Worm (Caenorhabditis elegans) whole organism, L4/young adult: ENCODE measurements around the gene dsl-7.

ENCODE experiments used
- W03F9.2 ChIP-seq: fragments of 150-350 bp; optimal IDR thresholded peaks from 2 replicates; lab custom pipeline; 2014; ENCODE audit warnings: missing biosample characterization, missing genetic modification characterization
- dao-5 ChIP-seq: sonication (generic microtip); optimal IDR thresholded peaks from 2 replicates; lab custom pipeline; 2016; ENCODE audit warnings: missing genotype, missing genetic modification characterization, moderate library complexity, missing compliant biosample characterization
- him-1 ChIP-seq: sonication (generic microtip); optimal IDR thresholded peaks from 2 replicates; lab custom pipeline; 2016; ENCODE audit warnings: missing genotype, missing genetic modification reagents, missing genetic modification characterization, missing compliant biosample characterization

The dsl-7 gene

DNA sequence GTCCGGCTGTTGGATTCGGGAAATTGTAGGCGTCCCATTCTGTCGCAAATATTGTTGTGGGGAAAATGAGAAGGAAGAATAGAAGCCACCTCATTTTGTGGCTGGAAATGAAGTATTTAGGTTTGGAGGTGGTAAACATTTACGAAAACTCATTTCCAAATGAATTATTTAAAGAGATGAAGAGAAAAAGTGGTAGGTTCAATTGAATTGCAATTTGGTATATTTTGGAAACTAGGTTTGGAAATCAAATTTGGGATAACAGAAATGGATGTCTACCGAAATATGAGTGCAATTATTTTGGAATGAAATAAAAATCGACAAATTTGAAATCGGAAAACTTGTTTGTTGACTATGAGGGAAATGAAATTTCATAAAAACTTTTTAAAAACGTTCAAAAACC is 15.9 kb downstream of the dsl-7 start, which contains the start of gene F15B9.10:
F15B9.10 (minus strand) TSS at position 101 of the 400 bp plus-strand sequence.
- TF ChIP-seq dao-5: no peak
- TF ChIP-seq him-1 (tag; lab: Kevin White, UChicago): no peak
- TF ChIP-seq W03F9.2 (tag; lab: Kevin White, UChicago): no peak

DNA sequence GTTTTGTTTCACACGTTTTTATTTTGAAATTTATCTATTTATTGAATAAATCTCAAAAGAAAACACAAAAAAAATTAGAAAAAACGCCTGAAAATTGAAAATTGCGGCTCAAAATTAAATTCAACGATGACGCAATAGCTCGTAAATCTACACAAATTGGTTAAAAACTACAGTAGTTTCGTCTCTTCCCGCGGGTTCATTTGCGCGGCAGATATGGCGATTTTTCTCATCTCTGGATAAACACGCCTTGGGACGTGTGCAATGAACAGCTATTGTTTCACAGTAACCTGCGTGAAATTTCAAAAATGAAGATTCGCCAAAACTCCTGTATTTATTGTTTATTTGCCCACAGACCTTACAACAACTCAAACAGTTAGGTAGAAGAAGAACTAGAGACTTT is 16.3 kb downstream of the dsl-7 start:
- TF ChIP-seq W03F9.2 (tag; lab: Kevin White, UChicago): no peak
- no peak for TF ChIP-seq him-1 (tag; lab: Kevin White, UChicago)
- TF ChIP-seq dao-5: no peak

DNA sequence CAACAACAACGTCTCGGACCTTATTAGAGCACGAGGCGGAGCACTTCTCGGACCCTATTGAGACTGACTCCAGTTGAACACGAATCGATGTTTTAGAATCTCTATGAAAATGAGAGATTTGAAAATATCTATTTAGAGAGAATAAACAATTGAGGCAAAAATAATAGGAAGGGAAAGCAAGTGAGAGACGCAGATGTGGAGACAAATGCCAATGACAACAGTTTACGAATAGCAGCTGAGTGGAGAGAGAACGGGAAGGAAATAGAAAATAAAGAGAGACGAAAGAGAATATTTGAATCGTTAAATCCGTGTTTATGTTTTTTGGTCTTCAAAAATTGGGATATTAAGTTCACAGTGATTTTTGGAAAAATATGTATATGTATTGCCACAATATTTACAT is 16.9 kb downstream of the dsl-7 start:
- TF ChIP-seq dao-5 (no peak), W03F9.2 (tag; lab: Kevin White, UChicago) (no peak), him-1 (tag; lab: Kevin White, UChicago) (no peak)

DNA sequence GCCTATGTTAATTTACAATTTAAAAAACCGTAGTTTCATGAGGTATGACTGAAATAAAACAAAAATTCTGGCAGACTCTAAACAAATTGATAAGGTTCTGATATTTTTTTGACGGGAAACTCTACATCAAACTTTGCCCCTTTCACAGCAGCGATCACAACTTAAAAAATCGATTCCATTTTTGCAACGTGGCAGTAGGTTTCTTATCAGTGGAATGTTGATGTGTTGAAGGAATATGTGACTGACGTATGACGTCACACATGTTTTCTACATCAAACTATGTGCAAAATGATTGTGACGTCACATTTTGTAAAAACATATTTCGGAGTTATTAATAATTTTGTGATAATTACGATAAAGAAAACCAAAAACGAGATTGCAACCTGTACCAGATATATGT is 19.0 kb downstream of the dsl-7 start:
- TF ChIP-seq W03F9.2 (tag; lab: Kevin White, UChicago) (no peak), dao-5 (no peak), him-1 (tag; lab: Kevin White, UChicago) (no peak)

DNA sequence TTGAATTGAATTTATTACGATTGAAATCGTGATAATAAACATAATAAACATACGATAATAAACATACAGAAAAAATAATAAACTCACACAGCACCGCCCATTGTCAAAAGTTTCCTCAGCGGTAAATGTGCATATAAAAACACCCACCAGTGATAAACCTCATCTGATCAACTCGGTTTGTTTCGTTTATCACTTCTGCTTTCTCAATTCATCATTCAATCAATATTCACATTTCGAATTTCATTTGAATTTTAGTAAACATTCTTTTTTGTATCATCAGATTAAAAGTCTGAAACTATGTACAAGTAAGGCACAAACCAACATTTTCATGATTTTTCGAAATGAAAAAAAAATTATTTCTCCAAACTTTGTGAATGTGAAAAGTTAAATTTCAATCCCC is 20.2 kb downstream of the dsl-7 start, which contains the start of gene try-10:
try-10 (minus strand) TSS at position 101 of the 400 bp plus-strand sequence.
- TF ChIP-seq him-1 (tag; lab: Kevin White, UChicago) (no peak), dao-5 (no peak), W03F9.2 (tag; lab: Kevin White, UChicago) (no peak)

DNA sequence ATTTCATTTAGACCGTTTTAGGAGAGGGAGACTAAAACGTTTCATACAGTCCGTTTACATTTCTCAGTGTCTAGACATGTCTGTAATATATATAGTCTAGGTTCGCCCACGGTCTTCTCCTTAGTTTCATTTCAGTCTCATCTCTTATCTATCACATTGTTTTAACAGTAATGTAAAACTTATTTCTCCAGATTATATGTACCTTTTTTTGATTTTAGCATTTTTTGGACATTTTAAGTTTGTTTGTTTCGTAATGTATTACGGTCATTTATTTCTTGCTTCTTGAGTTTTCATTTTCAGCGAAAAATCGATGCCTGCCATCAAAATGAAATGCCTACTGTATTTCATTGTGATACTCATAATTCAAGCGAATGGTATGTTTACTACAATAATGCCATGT is 20.9 kb downstream of the dsl-7 start, which contains the start of gene F15B9.6:
F15B9.6 (plus strand) TSS at position 301 of the 400 bp plus-strand sequence.
- TF ChIP-seq dao-5 (no peak), him-1 (tag; lab: Kevin White, UChicago) (no peak), W03F9.2 (tag; lab: Kevin White, UChicago) (no peak)

- no peak for TF ChIP-seq W03F9.2 (tag; lab: Kevin White, UChicago)
- no peak for TF ChIP-seq him-1 (tag; lab: Kevin White, UChicago)
- TF ChIP-seq dao-5: no peak
These were observed 25.3 kb downstream of the dsl-7 start for ce11 chrV:13018233-13018632.

DNA sequence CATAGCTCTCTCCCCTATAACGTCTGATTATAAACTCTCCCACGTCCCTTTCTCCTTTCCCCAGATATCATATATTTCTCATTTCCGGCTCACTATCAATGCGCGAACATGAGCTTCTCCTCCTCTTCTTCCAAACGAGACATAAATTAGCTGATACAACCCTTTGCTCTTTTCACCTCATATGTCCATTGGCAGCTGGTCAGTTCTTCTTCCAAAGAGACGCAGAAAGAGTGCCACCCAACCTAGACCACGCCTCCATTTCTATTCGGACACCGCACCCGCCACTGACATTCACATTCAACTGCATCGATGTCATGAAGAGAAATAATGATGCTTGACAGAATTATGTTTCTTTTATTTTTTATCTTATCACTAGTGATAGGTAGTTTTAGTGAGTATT is 25.8 kb downstream of the dsl-7 start, which contains the start of gene fmi-1:
fmi-1 (plus strand) TSS at position 301 of the 400 bp plus-strand sequence.
- TF ChIP-seq him-1 (tag; lab: Kevin White, UChicago) (no peak), dao-5 (no peak), W03F9.2 (tag; lab: Kevin White, UChicago) (no peak)

DNA sequence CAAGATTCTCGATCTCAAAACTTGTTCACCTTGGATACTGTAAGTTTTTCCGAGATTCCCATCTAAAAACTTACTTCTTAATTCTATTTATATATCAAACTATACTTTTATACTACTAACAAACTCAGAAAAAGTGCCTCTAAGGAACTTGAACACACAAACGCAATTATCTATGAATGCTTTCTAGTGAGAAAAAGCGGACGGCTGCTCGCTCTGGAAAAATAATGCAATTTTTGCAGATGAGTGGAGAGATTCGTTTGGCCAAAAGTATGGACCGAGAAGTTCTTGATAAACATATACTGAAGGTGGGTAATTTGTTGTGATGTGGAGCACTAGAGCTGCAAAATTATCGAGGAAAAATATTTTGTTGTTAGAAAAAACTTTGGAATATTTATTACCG is 27.1 kb downstream of the dsl-7 start:
- no peak for TF ChIP-seq W03F9.2 (tag; lab: Kevin White, UChicago)
- TF ChIP-seq dao-5: no peak
- TF ChIP-seq him-1 (tag; lab: Kevin White, UChicago): no peak

- TF ChIP-seq him-1 (tag; lab: Kevin White, UChicago) (no peak), dao-5 (no peak), W03F9.2 (tag; lab: Kevin White, UChicago) (no peak)
These were observed 27.7 kb downstream of the dsl-7 start for ce11 chrV:13020638-13021037.

ce11 chrV:13021540-13021939 is 28.6 kb downstream of the dsl-7 start:
- TF ChIP-seq dao-5 (no peak), W03F9.2 (tag; lab: Kevin White, UChicago) (no peak), him-1 (tag; lab: Kevin White, UChicago) (no peak)

- no peak for TF ChIP-seq him-1 (tag; lab: Kevin White, UChicago)
- TF ChIP-seq W03F9.2 (tag; lab: Kevin White, UChicago): no peak
- no peak for TF ChIP-seq dao-5
These were observed 29.3 kb downstream of the dsl-7 start for ce11 chrV:13022265-13022664.

DNA sequence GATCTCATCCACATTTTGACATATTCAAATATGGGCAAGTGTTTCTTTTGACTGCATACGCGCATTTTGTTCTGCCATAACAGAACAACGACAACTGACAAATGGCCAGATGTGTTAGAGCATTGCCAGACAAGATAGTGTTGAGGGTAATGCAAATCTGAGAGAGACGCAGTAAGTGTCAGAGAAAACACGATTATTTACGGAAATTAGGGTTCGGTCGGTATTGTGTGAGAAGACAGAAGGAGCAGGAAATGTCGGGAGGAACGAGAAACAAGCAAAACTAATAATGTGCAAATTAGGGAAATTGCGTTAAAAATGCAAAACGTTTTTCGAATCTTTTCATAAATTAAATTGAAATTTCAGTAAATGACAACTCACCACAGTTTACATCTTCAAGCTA is 31.5 kb downstream of the dsl-7 start:
- no peak for TF ChIP-seq him-1 (tag; lab: Kevin White, UChicago)
- no peak for TF ChIP-seq W03F9.2 (tag; lab: Kevin White, UChicago)
- no peak for TF ChIP-seq dao-5

- TF ChIP-seq dao-5: no peak
- no peak for TF ChIP-seq W03F9.2 (tag; lab: Kevin White, UChicago)
- TF ChIP-seq him-1 (tag; lab: Kevin White, UChicago): no peak
These were observed 32.3 kb downstream of the dsl-7 start for ce11 chrV:13025283-13025682.

ce11 chrV:13026631-13027299 is 33.8 kb downstream of the dsl-7 start:
- no peak for TF ChIP-seq dao-5
- TF ChIP-seq him-1 (tag; lab: Kevin White, UChicago): no peak
- no peak for TF ChIP-seq W03F9.2 (tag; lab: Kevin White, UChicago)
